Fruit fly (Drosophila melanogaster): ENCODE measurements around the gene CG10877.

CG10877 gene

dm6 chr3R:20594194-20595144, 30.6 kb upstream of the CG10877 start (continued):
- TF ChIP-seq CG11560 (tag; IDR thresholded peaks at IDR 0.05) (no peak), nerfin-2 (GFP tag; IDR thresholded peaks at IDR 0.05; ENCODE audit: partially characterized antibody) (no peak), luna (GFP tag; optimal IDR thresholded peaks at IDR 0.05) (no peak), Vsx1 (GFP tag; optimal IDR thresholded peaks at IDR 0.05) (peak; percentile 73), CG10979 (tag; optimal IDR thresholded peaks at IDR 0.05) (peak; percentile 98), Dll (GFP tag; IDR thresholded peaks at IDR 0.05; ENCODE audit: partially characterized antibody) (no peak), CG30020 (tag; optimal IDR thresholded peaks at IDR 0.05) (peak; percentile 72), fd64A (GFP tag; optimal IDR thresholded peaks at IDR 0.05) (peak; percentile 23), her (GFP tag; optimal IDR thresholded peaks at IDR 0.05) (no peak), sr (GFP tag; IDR thresholded peaks at IDR 0.05) (no peak), CG30403 (GFP tag; optimal IDR thresholded peaks at IDR 0.05) (peak; percentile 91), CG8089 (GFP tag; optimal IDR thresholded peaks at IDR 0.05) (no peak), danr (GFP tag; IDR thresholded peaks at IDR 0.05) (peak; percentile 68), Hand (GFP tag; optimal IDR thresholded peaks at IDR 0.05) (peak; percentile 47), Gug (GFP tag; IDR thresholded peaks at IDR 0.05) (peak; percentile 58; the same call in 2 of the 4 replicates), pb (GFP tag; optimal IDR thresholded peaks at IDR 0.05) (no peak), crp (GFP tag; optimal IDR thresholded peaks at IDR 0.05) (peak in 1 of 2 experiments; percentile 35), sc (optimal IDR thresholded peaks at IDR 0.05) (no peak), sc (GFP tag; optimal IDR thresholded peaks at IDR 0.05) (peak; percentile 87), peb (GFP tag; IDR thresholded peaks at IDR 0.05) (peak; percentile 70; the same call in 1 of the 2 replicates), kni (GFP tag; optimal IDR thresholded peaks at IDR 0.05) (peak; percentile 23), crol (GFP tag; IDR thresholded peaks at IDR 0.05) (no peak), CG3838 (GFP tag; optimal IDR thresholded peaks at IDR 0.05) (no peak), lmd (GFP tag; IDR thresholded peaks at IDR 0.05) (peak; percentile 89), CG33557 (GFP tag; optimal IDR thresholded peaks at IDR 0.05) (peak; percentile 95), NFAT (GFP tag; IDR thresholded peaks at IDR 0.05) (0 out of 2 replicates have a peak, but pooled peaks have one; percentile 8), ac (GFP tag; optimal IDR thresholded peaks at IDR 0.05) (peak; percentile 91), slou (GFP tag; optimal IDR thresholded peaks at IDR 0.05) (peak; percentile 67), CG1529 (GFP tag; optimal IDR thresholded peaks at IDR 0.05) (peak; percentile 71), CG12219 (GFP tag; optimal IDR thresholded peaks at IDR 0.05) (peak; percentile 41), tup (GFP tag; optimal IDR thresholded peaks at IDR 0.05) (no peak), hbn (GFP tag; IDR thresholded peaks at IDR 0.05; ENCODE audit: partially characterized antibody) (no peak), CG4424 (GFP tag; optimal IDR thresholded peaks at IDR 0.05) (peak; percentile 87), CG10209 (GFP tag; optimal IDR thresholded peaks at IDR 0.05) (peak; percentile 87), exex (tag; optimal IDR thresholded peaks at IDR 0.05) (peak; percentile 17), Eip74EF (GFP tag; optimal IDR thresholded peaks at IDR 0.05) (peak in 1 of 2 experiments; percentile 94), B-H1 (GFP tag; IDR thresholded peaks at IDR 0.05) (peak; percentile 10; the same call in 2 of the 3 replicates), Elba2 (GFP tag; optimal IDR thresholded peaks at IDR 0.05) (peak; percentile 23), Deaf1 (tag; optimal IDR thresholded peaks at IDR 0.05) (peak; percentile 75), CG32772 (GFP tag; IDR thresholded peaks at IDR 0.05) (peak; percentile 85), TFAM (GFP tag; optimal IDR thresholded peaks at IDR 0.05) (peak; percentile 31), klu (GFP tag; IDR thresholded peaks at IDR 0.05) (peak; percentile 53), CG6791 (GFP tag; IDR thresholded peaks at IDR 0.05; ENCODE audit: partially characterized antibody) (no peak), HLH4C (GFP tag; IDR thresholded peaks at IDR 0.05; ENCODE audit: partially characterized antibody) (no peak), CG14050 (GFP tag; IDR thresholded peaks at IDR 0.05) (peak; percentile 55), HHEX (GFP tag; optimal IDR thresholded peaks at IDR 0.05) (peak; percentile 80), lbe (GFP tag; optimal IDR thresholded peaks at IDR 0.05) (peak; percentile 59)
